Fruit fly (Drosophila melanogaster) whole organism, pupa: ENCODE measurements around the gene CG34456.
A peak's percentile ranks its signal among the peaks of the same experiment; 100 is the strongest.

ENCODE experiments used
- CG10348 ChIP-seq: fragments of 200-800 bp; sonication (Bioruptor generic); IDR thresholded peaks from 2 replicates; pipeline ENCODE4 v1.3.6; 2022; ENCODE audit warnings: missing biosample characterization, missing genetic modification characterization
- CG12605 ChIP-seq: fragments of 200-800 bp; sonication (Bioruptor generic); IDR thresholded peaks from 2 replicates; pipeline ENCODE4 v1.3.6; 2022; ENCODE audit warnings: missing biosample characterization, missing genetic modification characterization
- CG13204 ChIP-seq: fragments of 200-800 bp; sonication (Bioruptor generic); optimal IDR thresholded peaks from 2 replicates; lab custom pipeline; 2018; ENCODE audit warnings: missing biosample characterization, mild to moderate bottlenecking, missing genetic modification characterization, moderate library complexity
- CG14655 ChIP-seq: fragments of 200-800 bp; sonication (Bioruptor generic); optimal IDR thresholded peaks from 3 replicates; lab custom pipeline; 2017; ENCODE audit warnings: mild to moderate bottlenecking, missing biosample characterization, missing genetic modification reagents, missing genetic modification characterization
- CG15710 ChIP-seq: fragments of 200-800 bp; sonication (Bioruptor generic); optimal IDR thresholded peaks from 2 replicates; lab custom pipeline; 2018; ENCODE audit warnings: missing biosample characterization, mild to moderate bottlenecking, missing genetic modification characterization, moderate library complexity
- CG17806 ChIP-seq: fragments of 200-800 bp; sonication (Bioruptor generic); optimal IDR thresholded peaks from 2 replicates; lab custom pipeline; 2018; ENCODE audit warnings: missing biosample characterization, mild to moderate bottlenecking, missing genetic modification characterization, moderate library complexity
- CG32121 ChIP-seq: fragments of 200-800 bp; sonication (Bioruptor generic); IDR thresholded peaks from 2 replicates; pipeline ENCODE4 v1.3.6; 2022; ENCODE audit warnings: missing biosample characterization, missing genetic modification characterization
- CG34367 ChIP-seq: fragments of 200-800 bp; sonication (Bioruptor generic); optimal IDR thresholded peaks from 2 replicates; lab custom pipeline; 2018; ENCODE audit warnings: missing biosample characterization, mild to moderate bottlenecking, missing genetic modification characterization
- CG4496 ChIP-seq: fragments of 200-800 bp; sonication (Bioruptor generic); IDR thresholded peaks from 3 replicates; pipeline ENCODE4 v1.3.6; 2022; ENCODE audit warnings: missing biosample characterization, missing genetic modification characterization
- CG8159 ChIP-seq: fragments of 200-800 bp; sonication (Bioruptor generic); optimal IDR thresholded peaks from 3 replicates; lab custom pipeline; 2018; ENCODE audit warnings: missing biosample characterization, mild to moderate bottlenecking, missing genetic modification characterization, moderate library complexity
- CG8301 ChIP-seq: fragments of 200-800 bp; sonication (Bioruptor generic); optimal IDR thresholded peaks from 2 replicates; lab custom pipeline; 2018; ENCODE audit warnings: missing biosample characterization, mild to moderate bottlenecking, missing genetic modification characterization
- CG9948 ChIP-seq: fragments of 200-800 bp; sonication (Bioruptor generic); optimal IDR thresholded peaks from 2 replicates; lab custom pipeline; 2018; ENCODE audit warnings: missing biosample characterization, mild to moderate bottlenecking, missing genetic modification characterization, moderate library complexity
- D1 ChIP-seq: fragments of 200-800 bp; sonication (Bioruptor generic); optimal IDR thresholded peaks from 2 replicates; lab custom pipeline; 2018; ENCODE audit warnings: missing biosample characterization, mild to moderate bottlenecking, missing genetic modification characterization, moderate library complexity
- EcR ChIP-seq: fragments of 200-800 bp; sonication (Bioruptor generic); optimal IDR thresholded peaks from 3 replicates; lab custom pipeline; 2019; ENCODE audit warnings: missing biosample characterization, missing genetic modification characterization, mild to moderate bottlenecking, moderate library complexity, missing genetic modification reagents
- Ets98B ChIP-seq: fragments of 200-800 bp; sonication (Bioruptor generic); IDR thresholded peaks from 2 replicates; pipeline ENCODE4 v1.3.6; 2022; ENCODE audit warnings: missing biosample characterization, missing genetic modification characterization
- Pif1A ChIP-seq: fragments of 200-800 bp; sonication (Bioruptor generic); optimal IDR thresholded peaks from 3 replicates; lab custom pipeline; 2016; ENCODE audit warnings: missing biosample characterization, missing genetic modification characterization
- Pif1B ChIP-seq: fragments of 200-800 bp; sonication (Bioruptor generic); optimal IDR thresholded peaks from 3 replicates; lab custom pipeline; 2016; ENCODE audit warnings: missing biosample characterization, missing genetic modification characterization
- Snoo ChIP-seq: fragments of 200-800 bp; sonication (Bioruptor generic); optimal IDR thresholded peaks from 3 replicates; lab custom pipeline; 2017; ENCODE audit warnings: missing biosample characterization, mild to moderate bottlenecking, missing genetic modification characterization, inconsistent platforms
- fd96Ca ChIP-seq: fragments of 200-800 bp; sonication (Bioruptor generic); IDR thresholded peaks from 3 replicates; pipeline ENCODE4 v1.3.6; 2022; ENCODE audit warnings: missing biosample characterization, missing genetic modification characterization
- gl ChIP-seq: fragments of 200-800 bp; sonication (Bioruptor generic); optimal IDR thresholded peaks from 2 replicates; lab custom pipeline; 2018; ENCODE audit warnings: missing biosample characterization, mild to moderate bottlenecking, missing genetic modification characterization
- rn ChIP-seq: fragments of 200-800 bp; sonication (Bioruptor generic); IDR thresholded peaks from 2 replicates; pipeline ENCODE4 v1.3.6; 2022; ENCODE audit warnings: missing biosample characterization, missing genetic modification characterization

The CG34456 gene

DNA sequence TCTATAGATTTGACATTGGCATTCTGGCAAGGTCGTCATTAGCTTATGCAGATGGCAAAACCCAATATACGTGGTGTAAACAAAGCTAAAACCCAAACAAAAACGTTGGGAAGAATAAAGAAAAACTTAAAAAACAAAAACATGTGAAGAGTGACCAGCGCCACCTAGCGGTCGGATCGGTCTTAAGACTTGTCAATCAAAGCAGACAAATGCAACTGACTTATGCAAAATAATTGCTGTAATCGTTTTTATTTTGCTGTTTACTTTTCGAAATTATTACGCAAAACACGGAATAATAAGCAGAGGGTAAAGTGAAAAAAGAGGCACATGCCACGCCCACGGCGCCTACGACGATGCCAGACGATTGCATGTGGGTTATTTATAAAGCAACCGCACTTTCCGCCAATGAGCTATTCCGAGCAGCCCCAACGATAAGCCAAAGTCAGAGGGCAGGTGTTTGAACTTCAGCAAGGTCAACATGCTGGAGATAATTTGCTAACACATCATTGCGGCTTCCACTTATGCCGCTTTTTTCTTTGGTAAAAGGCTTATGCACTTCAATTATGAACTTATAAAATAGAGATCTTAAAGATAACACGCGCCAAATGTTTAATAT lies 5.7 kb upstream of the CG34456 start:
- no peak for TF ChIP-seq CG13204 (GFP tag; lab: Kevin White, UChicago)
- peak; percentile 65 for TF ChIP-seq EcR

DNA sequence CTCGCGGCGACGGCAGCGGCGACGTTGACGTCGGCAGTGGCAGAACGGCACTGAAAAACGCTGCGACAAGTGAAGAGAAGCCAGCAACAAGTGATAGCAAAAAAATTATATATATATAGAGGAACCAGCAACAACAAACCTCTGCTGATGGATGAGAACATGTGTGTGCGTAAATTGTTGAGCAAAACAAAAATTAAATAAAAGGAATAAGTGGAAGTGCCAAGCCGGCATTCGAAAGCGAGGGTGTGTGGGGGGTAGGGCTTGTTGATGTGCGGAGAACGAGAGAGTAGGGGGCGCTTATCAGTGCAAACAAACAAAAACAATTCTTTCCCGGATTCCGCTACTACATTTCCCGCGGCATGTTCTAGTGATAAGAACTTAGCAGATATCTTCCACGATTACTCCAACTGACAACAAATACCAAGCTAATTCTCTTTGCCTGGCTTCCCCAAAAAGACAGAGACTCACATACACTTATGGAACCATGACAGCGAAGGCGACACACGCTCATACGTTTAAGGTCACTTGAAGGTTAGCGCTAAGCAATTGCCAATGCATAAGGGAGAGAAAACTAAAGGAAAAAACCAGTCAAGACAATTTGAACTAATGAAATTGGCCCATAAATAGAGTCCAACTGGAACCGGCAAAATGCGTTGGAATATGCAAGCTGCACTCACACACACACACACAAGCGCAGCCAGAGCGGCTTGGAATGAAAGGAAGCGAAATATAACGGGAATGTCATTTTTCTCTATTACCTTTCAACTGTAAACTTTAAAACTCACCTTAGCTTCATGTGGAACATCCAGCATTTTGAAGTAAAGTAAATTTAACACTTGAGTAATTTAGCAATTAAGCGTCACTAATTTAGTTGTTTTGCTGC lies 3.8 kb upstream of the CG34456 start:
- TF ChIP-seq CG14655 (GFP tag; lab: Kevin White, UChicago) (peak; percentile 71), fd96Ca (GFP tag; lab: Robert Waterston, UW) (no peak), CG12605 (peak; percentile 72), Pif1A (GFP tag; lab: Kevin White, UChicago) (peak; percentile 18), D1 (tag; lab: Kevin White, UChicago) (no peak), CG8159 (tag; lab: Kevin White, UChicago) (peak; percentile 31), CG17806 (tag; lab: Kevin White, UChicago) (peak; percentile 31), CG13204 (GFP tag; lab: Kevin White, UChicago) (no peak), CG8301 (tag; lab: Kevin White, UChicago) (peak; percentile 30), CG4496 (peak; percentile 65), Pif1B (peak; percentile 51), Snoo (tag; lab: Kevin White, UChicago) (no peak), CG34367 (peak; percentile 21), CG32121 (peak; percentile 51; the same call in 1 of the 2 replicates), Ets98B (GFP tag; lab: Robert Waterston, UW) (peak; percentile 53), CG9948 (tag; lab: Kevin White, UChicago) (peak; percentile 11), EcR (no peak), gl (tag; lab: Kevin White, UChicago) (peak; percentile 75), CG15710 (tag; lab: Kevin White, UChicago) (peak; percentile 52), CG10348 (no peak)
- TF ChIP-seq, all 21 proteins: peak for 14

DNA sequence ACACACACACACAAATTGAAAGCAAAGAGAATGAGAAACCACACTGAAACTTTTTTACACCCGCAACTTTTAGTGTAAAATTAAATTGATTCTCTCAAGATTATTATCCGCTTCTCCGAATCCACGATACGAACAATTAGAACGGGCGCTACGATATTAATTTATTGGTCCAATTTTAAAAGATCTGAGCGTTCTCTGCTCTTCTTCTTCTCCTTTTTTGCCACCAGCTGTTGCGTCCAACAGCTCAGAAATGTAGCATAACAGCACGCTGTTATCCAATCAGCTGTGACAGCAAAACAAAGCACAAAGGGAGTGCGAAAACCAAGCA lies 3.2 kb upstream of the CG34456 start, which contains the start of the genes UGP and Svip:
UGP (minus strand) TSS at position 223 of the 328 bp plus-strand sequence.
Svip (plus strand) TSS at position 287 of the 328 bp plus-strand sequence.
- TF ChIP-seq CG13204 (GFP tag; lab: Kevin White, UChicago) (no peak), CG12605 (peak; percentile 55; the same call in 1 of the 2 replicates), CG14655 (GFP tag; lab: Kevin White, UChicago) (no peak), CG15710 (tag; lab: Kevin White, UChicago) (peak; percentile 3), fd96Ca (GFP tag; lab: Robert Waterston, UW) (peak; percentile 73), Pif1A (GFP tag; lab: Kevin White, UChicago) (peak; percentile 27), CG4496 (peak; percentile 68; the same call in 2 of the 3 replicates), D1 (tag; lab: Kevin White, UChicago) (no peak), CG17806 (tag; lab: Kevin White, UChicago) (peak; percentile 4), CG32121 (peak; percentile 56), CG9948 (tag; lab: Kevin White, UChicago) (no peak), EcR (no peak), gl (tag; lab: Kevin White, UChicago) (peak; percentile 21), CG10348 (no peak), Pif1B (peak; percentile 47), CG34367 (no peak), rn (GFP tag; lab: Robert Waterston, UW) (no peak), CG8159 (tag; lab: Kevin White, UChicago) (no peak), CG8301 (tag; lab: Kevin White, UChicago) (peak; percentile 17), Snoo (tag; lab: Kevin White, UChicago) (no peak), Ets98B (GFP tag; lab: Robert Waterston, UW) (peak; percentile 68)

DNA sequence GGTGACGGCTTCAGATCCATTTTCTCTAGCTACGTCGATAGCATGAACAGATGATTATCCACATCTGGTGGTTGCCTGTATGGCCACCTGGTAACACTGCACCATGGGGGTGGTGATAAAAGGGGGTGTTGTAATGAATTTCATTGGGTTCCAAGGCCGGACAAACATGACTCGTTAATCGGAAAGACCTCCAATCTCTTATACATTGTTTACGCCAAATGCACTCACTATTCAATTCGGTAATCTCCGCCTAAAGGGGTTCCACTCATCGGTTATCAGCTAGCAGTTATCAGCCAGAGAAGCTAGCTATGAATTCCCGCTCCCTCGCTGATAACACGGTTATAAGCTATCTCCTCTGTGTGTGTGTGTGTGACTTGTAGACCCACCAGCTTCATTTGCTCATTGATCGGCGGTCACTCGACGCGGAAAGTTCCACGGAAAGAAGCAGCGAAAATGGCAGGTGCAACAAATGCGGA lies 1.7 kb upstream of the CG34456 start, which contains the start of gene Pdxk:
Pdxk (plus strand) TSS at position 100 of the 476 bp plus-strand sequence.
- TF ChIP-seq CG13204 (GFP tag; lab: Kevin White, UChicago): peak; percentile 13
- TF ChIP-seq Snoo (tag; lab: Kevin White, UChicago): peak; percentile 2
- TF ChIP-seq CG4496: peak; percentile 28; the same call in 1 of the 3 replicates
- TF ChIP-seq CG8301 (tag; lab: Kevin White, UChicago): no peak
- TF ChIP-seq CG32121: 0 out of 2 replicates have a peak, but pooled peaks have one; percentile 31
- peak; percentile 66 for TF ChIP-seq EcR
- TF ChIP-seq gl (tag; lab: Kevin White, UChicago): peak; percentile 38
- no peak for TF ChIP-seq D1 (tag; lab: Kevin White, UChicago)
- TF ChIP-seq Ets98B (GFP tag; lab: Robert Waterston, UW): peak; percentile 26; the same call in 1 of the 2 replicates

DNA sequence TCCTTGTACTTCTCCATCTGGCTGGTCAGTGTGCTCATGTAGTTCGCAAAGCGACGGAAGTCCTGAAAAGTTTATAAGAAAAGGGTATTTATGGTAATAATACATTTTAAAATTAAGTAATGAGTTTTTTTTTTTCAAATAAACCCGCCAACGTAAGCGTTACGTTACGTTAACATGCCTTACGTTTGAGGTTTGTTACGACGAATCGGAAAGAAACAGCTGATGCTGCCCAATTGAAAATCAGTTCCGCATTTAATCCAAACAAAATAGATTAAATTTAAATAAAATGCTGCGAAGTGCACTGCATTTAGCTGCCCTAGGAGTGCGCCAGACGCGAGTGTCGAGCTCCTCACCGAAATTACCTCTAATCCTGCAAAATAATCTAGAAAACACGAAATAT lies 2.2 kb downstream of the CG34456 start, which contains the start of gene mRRF1:
mRRF1 (plus strand) TSS at position 220 of the 400 bp plus-strand sequence.
- TF ChIP-seq CG8159 (tag; lab: Kevin White, UChicago) (no peak), D1 (tag; lab: Kevin White, UChicago) (no peak), CG32121 (no peak), CG15710 (tag; lab: Kevin White, UChicago) (no peak), gl (tag; lab: Kevin White, UChicago) (no peak), EcR (no peak), fd96Ca (GFP tag; lab: Robert Waterston, UW) (no peak), Snoo (tag; lab: Kevin White, UChicago) (no peak), CG10348 (no peak), CG4496 (no peak), CG34367 (no peak), Pif1A (GFP tag; lab: Kevin White, UChicago) (no peak), CG8301 (tag; lab: Kevin White, UChicago) (no peak), CG9948 (tag; lab: Kevin White, UChicago) (no peak), CG12605 (no peak), CG13204 (GFP tag; lab: Kevin White, UChicago) (no peak), Pif1B (no peak)
